Fruit fly (Drosophila melanogaster) whole organism, embryonic: ENCODE data around the gene Hsp70Ba.

Experiments
- Blimp-1 ChIP-seq: fragments of 200-800 bp; sonication (Bioruptor generic); optimal IDR thresholded peaks from 3 replicates; lab custom pipeline; 2018; ENCODE audit warnings: missing biosample characterization, missing genetic modification characterization, mild to moderate bottlenecking, moderate library complexity, missing genetic modification reagents
- CG10321 ChIP-seq: fragments of 200-800 bp; sonication (Bioruptor generic); IDR thresholded peaks from 2 replicates; pipeline ENCODE4 v1.3.6; 2022; ENCODE audit warnings: missing biosample characterization, missing genetic modification characterization
- CG14710 ChIP-seq: fragments of 200-800 bp; sonication (Bioruptor generic); optimal IDR thresholded peaks from 3 replicates; lab custom pipeline; 2019; ENCODE audit warnings: missing biosample characterization, mild to moderate bottlenecking, missing genetic modification characterization, moderate library complexity
- CG15269 ChIP-seq: fragments of 200-800 bp; sonication (Bioruptor generic); optimal IDR thresholded peaks from 2 replicates; lab custom pipeline; 2018; ENCODE audit warnings: missing biosample characterization, mild to moderate bottlenecking, missing genetic modification characterization, moderate library complexity
- CG2678 ChIP-seq: fragments of 200-800 bp; sonication (Bioruptor generic); optimal IDR thresholded peaks from 3 replicates; lab custom pipeline; 2019; ENCODE audit warnings: missing biosample characterization, mild to moderate bottlenecking, missing genetic modification characterization, moderate library complexity
- CG31224 ChIP-seq: fragments of 200-800 bp; sonication (Bioruptor generic); IDR thresholded peaks from 2 replicates; pipeline ENCODE4 v1.3.6; 2022; ENCODE audit warnings: missing biosample characterization, missing genetic modification characterization
- CG4820 ChIP-seq: fragments of 200-800 bp; sonication (Bioruptor generic); optimal IDR thresholded peaks from 3 replicates; lab custom pipeline; 2016; ENCODE audit warnings: missing biosample characterization, missing genetic modification characterization
- CG7556 ChIP-seq: fragments of 200-800 bp; sonication (Bioruptor generic); optimal IDR thresholded peaks from 2 replicates; lab custom pipeline; 2017; ENCODE audit warnings: missing biosample characterization, mild to moderate bottlenecking, missing genetic modification characterization
- CG9215 ChIP-seq: fragments of 200-800 bp; sonication (Bioruptor generic); IDR thresholded peaks from 2 replicates; pipeline ENCODE4 v1.3.6; 2022; ENCODE audit warnings: missing biosample characterization, missing genetic modification characterization
- CG9437 ChIP-seq: fragments of 200-800 bp; sonication (Bioruptor generic); optimal IDR thresholded peaks from 2 replicates; lab custom pipeline; 2018; ENCODE audit warnings: missing biosample characterization, mild to moderate bottlenecking, missing genetic modification characterization
- CTCF ChIP-seq: fragments of 200-800 bp; sonication (Bioruptor generic); optimal IDR thresholded peaks from 2 replicates; lab custom pipeline; 2017; ENCODE audit warnings: missing biosample characterization, mild to moderate bottlenecking, missing genetic modification characterization, moderate library complexity
- CoRest ChIP-seq: fragments of 200-800 bp; sonication (Bioruptor generic); optimal IDR thresholded peaks from 3 replicates; lab custom pipeline; 2018; ENCODE audit warnings: missing biosample characterization, mild to moderate bottlenecking, missing genetic modification characterization, moderate library complexity
- Ets65A ChIP-seq: fragments of 200-800 bp; sonication (Bioruptor generic); peaks from one replicate; lab custom pipeline; 2016; ENCODE audit warnings: missing biosample characterization, missing genetic modification characterization
- HLH3B ChIP-seq: fragments of 200-800 bp; sonication (Bioruptor generic); IDR thresholded peaks from 2 replicates; pipeline ENCODE4 v1.3.6; 2022; ENCODE audit warnings: missing biosample characterization, missing genetic modification characterization
- HLH54F ChIP-seq: fragments of 200-800 bp; sonication (Bioruptor generic); optimal IDR thresholded peaks from 3 replicates; lab custom pipeline; 2016; ENCODE audit warnings: missing biosample characterization, missing genetic modification characterization
- Hr3 ChIP-seq: fragments of 200-800 bp; sonication (Bioruptor generic); optimal IDR thresholded peaks from 3 replicates; lab custom pipeline; 2016; ENCODE audit warnings: missing biosample characterization, missing genetic modification characterization
- Mad ChIP-seq: fragments of 200-800 bp; sonication (Bioruptor generic); optimal IDR thresholded peaks from 2 replicates; lab custom pipeline; 2016; ENCODE audit warnings: missing biosample characterization, missing genetic modification characterization
- Nf-YB ChIP-seq: fragments of 200-800 bp; sonication (Bioruptor generic); optimal IDR thresholded peaks from 3 replicates; lab custom pipeline; 2019; ENCODE audit warnings: missing biosample characterization, mild to moderate bottlenecking, missing genetic modification characterization, moderate library complexity
- Oaz ChIP-seq: fragments of 200-800 bp; sonication (Bioruptor generic); IDR thresholded peaks from 2 replicates; pipeline ENCODE4 v1.3.6; 2022; ENCODE audit warnings: missing biosample characterization, missing genetic modification characterization
- Pdp1 ChIP-seq, 2 experiments: fragments of 200-800 bp; sonication (Bioruptor generic); optimal IDR thresholded peaks; 3 replicates each; lab custom pipeline; 2016; ENCODE audit warnings: missing biosample characterization in 2 of 2, missing genetic modification characterization in 2 of 2, mild to moderate bottlenecking in 1 of 2, moderate library complexity in 1 of 2
- Rfx ChIP-seq: fragments of 200-800 bp; sonication (Bioruptor generic); IDR thresholded peaks from 2 replicates; pipeline ENCODE4 v1.3.6; 2022; ENCODE audit warnings: missing biosample characterization, missing genetic modification characterization
- Xrp1 ChIP-seq: fragments of 200-800 bp; sonication (Bioruptor generic); IDR thresholded peaks from 2 replicates; pipeline ENCODE4 v1.3.6; 2022; ENCODE audit warnings: missing biosample characterization, missing genetic modification characterization
- ato ChIP-seq: fragments of 200-800 bp; sonication (Bioruptor generic); IDR thresholded peaks from 2 replicates; pipeline ENCODE4 v1.3.6; 2022; ENCODE audit warnings: missing biosample characterization, missing genetic modification characterization; ENCODE audit not compliant: partially characterized antibody
- bowl ChIP-seq: fragments of 200-800 bp; sonication (Bioruptor generic); IDR thresholded peaks from 2 replicates; pipeline ENCODE4 v1.3.6; 2022; ENCODE audit warnings: missing biosample characterization, missing genetic modification characterization
- caup ChIP-seq: fragments of 200-800 bp; sonication (Bioruptor generic); optimal IDR thresholded peaks from 3 replicates; lab custom pipeline; 2017; ENCODE audit warnings: missing biosample characterization, mild to moderate bottlenecking, missing genetic modification characterization, moderate library complexity; ENCODE audit not compliant: severe bottlenecking
- dan ChIP-seq: fragments of 200-800 bp; sonication (Bioruptor generic); IDR thresholded peaks from 2 replicates; pipeline ENCODE4 v1.3.6; 2022; ENCODE audit warnings: missing biosample characterization, missing genetic modification characterization
- exex ChIP-seq: fragments of 200-800 bp; sonication (Bioruptor generic); optimal IDR thresholded peaks from 4 replicates; lab custom pipeline; 2018; ENCODE audit warnings: missing biosample characterization, mild to moderate bottlenecking, missing genetic modification characterization, moderate library complexity
- gt ChIP-seq: fragments of 200-800 bp; sonication (Bioruptor generic); IDR thresholded peaks from 2 replicates; pipeline ENCODE4 v1.3.6; 2022; ENCODE audit warnings: missing biosample characterization, missing genetic modification characterization
- jigr1 ChIP-seq: fragments of 200-800 bp; sonication (Bioruptor generic); IDR thresholded peaks from 3 replicates; pipeline ENCODE4 v1.3.6; 2022; ENCODE audit warnings: missing biosample characterization, missing genetic modification characterization
- jumu ChIP-seq: fragments of 200-800 bp; sonication (Bioruptor generic); optimal IDR thresholded peaks from 3 replicates; lab custom pipeline; 2016; ENCODE audit warnings: missing biosample characterization, missing genetic modification characterization
- knrl ChIP-seq: fragments of 200-800 bp; sonication (Bioruptor generic); IDR thresholded peaks from 3 replicates; pipeline ENCODE4 v1.3.6; 2022; ENCODE audit warnings: missing biosample characterization, missing genetic modification characterization; ENCODE audit not compliant: partially characterized antibody
- lab ChIP-seq: fragments of 200-800 bp; sonication (Bioruptor generic); optimal IDR thresholded peaks from 3 replicates; lab custom pipeline; 2017; ENCODE audit warnings: missing biosample characterization, missing genetic modification characterization, mild to moderate bottlenecking, moderate library complexity, missing genetic modification reagents
- lbe ChIP-seq: fragments of 200-800 bp; sonication (Bioruptor generic); optimal IDR thresholded peaks from 2 replicates; lab custom pipeline; 2016; ENCODE audit warnings: missing biosample characterization, mild to moderate bottlenecking, missing genetic modification characterization
- onecut ChIP-seq: fragments of 200-800 bp; sonication (Bioruptor generic); IDR thresholded peaks from 2 replicates; pipeline ENCODE4 v1.3.6; 2022; ENCODE audit warnings: missing biosample characterization, missing genetic modification characterization
- pb ChIP-seq: fragments of 200-800 bp; sonication (Bioruptor generic); optimal IDR thresholded peaks from 3 replicates; lab custom pipeline; 2016; ENCODE audit warnings: missing biosample characterization, missing genetic modification characterization
- rib ChIP-seq: fragments of 200-800 bp; sonication (Bioruptor generic); IDR thresholded peaks from 2 replicates; pipeline ENCODE4 v1.3.6; 2022; ENCODE audit warnings: missing biosample characterization, missing genetic modification characterization
- sim ChIP-seq: fragments of 200-800 bp; sonication (Bioruptor generic); IDR thresholded peaks from 2 replicates; pipeline ENCODE4 v1.3.6; 2022; ENCODE audit warnings: missing biosample characterization, missing genetic modification characterization
- sima ChIP-seq: fragments of 200-800 bp; sonication (Bioruptor generic); optimal IDR thresholded peaks from 2 replicates; lab custom pipeline; 2016; ENCODE audit warnings: missing biosample characterization, missing genetic modification characterization
- sqz ChIP-seq: fragments of 200-800 bp; sonication (Bioruptor generic); optimal IDR thresholded peaks from 3 replicates; lab custom pipeline; 2018; ENCODE audit warnings: missing biosample characterization, mild to moderate bottlenecking, missing genetic modification characterization
- trem ChIP-seq: fragments of 200-800 bp; optimal IDR thresholded peaks from 3 replicates; lab custom pipeline; 2019; ENCODE audit warnings: missing biosample characterization, mild to moderate bottlenecking, missing genetic modification characterization, moderate library complexity
- zen2 ChIP-seq: fragments of 200-800 bp; sonication (Bioruptor generic); IDR thresholded peaks from 3 replicates; pipeline ENCODE4 v1.3.6; 2022; ENCODE audit warnings: missing biosample characterization, missing genetic modification characterization; ENCODE audit not compliant: partially characterized antibody

Gene Hsp70Ba

DNA sequence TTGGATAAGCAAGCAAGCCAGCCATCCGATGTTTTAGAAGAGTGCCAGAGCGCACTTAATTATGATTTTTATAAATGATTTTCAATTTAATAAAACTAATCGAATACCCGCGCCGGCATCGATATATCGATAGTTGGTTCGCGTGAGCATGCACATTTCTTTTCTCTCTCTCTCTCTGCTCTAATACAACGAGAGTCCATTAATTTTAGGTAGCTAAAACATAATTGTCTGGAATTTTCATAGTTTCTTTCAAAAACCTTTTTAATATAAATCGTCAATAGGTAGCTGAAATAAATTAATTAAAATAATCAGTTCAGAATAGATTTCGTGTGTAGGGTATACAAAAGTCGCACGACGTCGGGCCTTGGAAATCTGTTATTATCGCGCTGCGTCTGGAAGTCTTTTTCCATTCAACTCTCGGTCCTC is 18.7 kb downstream of the Hsp70Ba start, which contains the start of gene CG18549 (continued):
- peak; percentile 99 for TF ChIP-seq HLH54F (GFP tag; lab: Kevin White, UChicago)
- TF ChIP-seq CoRest: peak; percentile 100
- peak; percentile 99 for TF ChIP-seq lbe
- peak; percentile 100 for TF ChIP-seq bowl (GFP tag; lab: Robert Waterston, UW)
- peak; percentile 99 for TF ChIP-seq Pdp1 (GFP tag; optimal IDR thresholded peaks at IDR 0.05; lab: Kevin White, UChicago)
- TF ChIP-seq knrl: peak; percentile 75
- TF ChIP-seq onecut (GFP tag; lab: Robert Waterston, UW): peak; percentile 100
- peak; percentile 71 for TF ChIP-seq ato (GFP tag; lab: Robert Waterston, UW)
- TF ChIP-seq Nf-YB: peak; percentile 93
- TF ChIP-seq CG14710 (tag; lab: Kevin White, UChicago): peak; percentile 99
- peak; percentile 99 for TF ChIP-seq jigr1 (GFP tag; lab: Robert Waterston, UW)
- peak; percentile 97 for TF ChIP-seq CG9437 (GFP tag; lab: Kevin White, UChicago)
- peak; percentile 81 for TF ChIP-seq CTCF
- TF ChIP-seq CG31224 (GFP tag; lab: Robert Waterston, UW): peak; percentile 98
- TF ChIP-seq Oaz (GFP tag; lab: Robert Waterston, UW): peak; percentile 100
- TF ChIP-seq pb (GFP tag; lab: Kevin White, UChicago): peak; percentile 98
- peak; percentile 100 for TF ChIP-seq CG15269
- TF ChIP-seq jumu: peak; percentile 99
- peak; percentile 84 for TF ChIP-seq zen2
- TF ChIP-seq CG2678 (tag; lab: Kevin White, UChicago): peak; percentile 100
- TF ChIP-seq Blimp-1: peak; percentile 99
- TF ChIP-seq sim (GFP tag; lab: Robert Waterston, UW): peak; percentile 100
- peak; percentile 91 for TF ChIP-seq CG10321 (GFP tag; lab: Robert Waterston, UW)
- TF ChIP-seq caup (GFP tag; lab: Kevin White, UChicago): peak; percentile 100
- peak; percentile 100 for TF ChIP-seq Xrp1 (GFP tag; lab: Robert Waterston, UW)
- TF ChIP-seq CG9215 (GFP tag; lab: Robert Waterston, UW): peak; percentile 99
- TF ChIP-seq sima (GFP tag; lab: Kevin White, UChicago): peak; percentile 98
- peak; percentile 100 for TF ChIP-seq HLH3B (GFP tag; lab: Robert Waterston, UW)
- TF ChIP-seq rib: peak; percentile 100
- TF ChIP-seq Rfx (GFP tag; lab: Robert Waterston, UW): peak; percentile 100
- TF ChIP-seq CG7556: peak; percentile 100
- TF ChIP-seq exex (tag; lab: Kevin White, UChicago): peak; percentile 99
- TF ChIP-seq dan (GFP tag; lab: Robert Waterston, UW): peak; percentile 97
- TF ChIP-seq sqz (GFP tag; lab: Kevin White, UChicago): peak; percentile 100

dm6 chr3R:12448344-12448743 is 19.2 kb downstream of the Hsp70Ba start:
- no peak for TF ChIP-seq gt (GFP tag; lab: Robert Waterston, UW)
- TF ChIP-seq CG4820 (GFP tag; lab: Kevin White, UChicago): no peak
- peak; percentile 92 for TF ChIP-seq Ets65A (GFP tag; lab: Kevin White, UChicago)
- no peak for TF ChIP-seq trem (tag; lab: Kevin White, UChicago)
- no peak for TF ChIP-seq Hr3 (GFP tag; lab: Kevin White, UChicago)
- TF ChIP-seq lab: no peak
- no peak for TF ChIP-seq Mad (GFP tag; lab: Kevin White, UChicago)
